Worm (Caenorhabditis elegans) whole organism, midembryonic: ENCODE results near the gene nlp-61.

Experiments used
- T22C8.4 ChIP-seq: fragments of 200-800 bp; sonication (Bioruptor generic); IDR thresholded peaks from 2 replicates; pipeline ENCODE4 v1.3.6; 2022; ENCODE audit warnings: missing genetic modification characterization, missing compliant biosample characterization
- cog-1 ChIP-seq: sonication (generic microtip); optimal IDR thresholded peaks from 2 replicates; lab custom pipeline; 2016; ENCODE audit warnings: missing genetic modification characterization, missing compliant biosample characterization
- flt-1 ChIP-seq: fragments of 200-800 bp; sonication (Bioruptor generic); IDR thresholded peaks from 2 replicates; pipeline ENCODE4 v1.3.6; 2022; ENCODE audit warnings: missing genetic modification characterization, missing compliant biosample characterization
- klf-2 ChIP-seq: fragments of 200-800 bp; sonication (Bioruptor generic); conservative IDR thresholded peaks from 2 replicates; pipeline ENCODE4 v1.3.6; 2022; ENCODE audit warnings: missing genetic modification reagents, missing genetic modification characterization, missing compliant biosample characterization
- med-1 ChIP-seq: sonication (generic microtip); optimal IDR thresholded peaks from 2 replicates; lab custom pipeline; 2017; ENCODE audit warnings: missing genetic modification characterization, mild to moderate bottlenecking, missing compliant biosample characterization, antibody characterized with exemption, missing genetic modification reagents; ENCODE audit not compliant: insufficient read depth
- ref-1 ChIP-seq: fragments of 200-800 bp; sonication (Bioruptor generic); conservative IDR thresholded peaks from 2 replicates; pipeline ENCODE4 v1.3.6; 2022; ENCODE audit warnings: missing genetic modification reagents, missing genetic modification characterization, missing compliant biosample characterization
- tab-1 ChIP-seq: fragments of 200-800 bp; sonication (Bioruptor generic); IDR thresholded peaks from 2 replicates; pipeline ENCODE4 v1.3.6; 2022; ENCODE audit warnings: missing genetic modification characterization, missing compliant biosample characterization
- ztf-23 ChIP-seq: fragments of 200-800 bp; sonication (Bioruptor generic); IDR thresholded peaks from 2 replicates; pipeline ENCODE4 v1.3.6; 2022; ENCODE audit warnings: missing genetic modification reagents, missing genetic modification characterization, missing compliant biosample characterization
- ztf-29 ChIP-seq: fragments of 200-800 bp; sonication (Bioruptor generic); IDR thresholded peaks from 2 replicates; pipeline ENCODE4 v1.3.6; 2022; ENCODE audit warnings: missing genetic modification reagents, missing genetic modification characterization, missing compliant biosample characterization

nlp-61 gene

ce11 chrX:7627351-7627750, at the start of gene nlp-61:
TSS of gene nlp-61 (plus strand) at chrX:7627651.
- TF ChIP-seq ztf-23 (GFP tag; lab: Robert Waterston, UW) (no peak), med-1 (GFP tag; lab: Kevin White, UChicago) (no peak), tab-1 (GFP tag; lab: Robert Waterston, UW) (no peak)

DNA sequence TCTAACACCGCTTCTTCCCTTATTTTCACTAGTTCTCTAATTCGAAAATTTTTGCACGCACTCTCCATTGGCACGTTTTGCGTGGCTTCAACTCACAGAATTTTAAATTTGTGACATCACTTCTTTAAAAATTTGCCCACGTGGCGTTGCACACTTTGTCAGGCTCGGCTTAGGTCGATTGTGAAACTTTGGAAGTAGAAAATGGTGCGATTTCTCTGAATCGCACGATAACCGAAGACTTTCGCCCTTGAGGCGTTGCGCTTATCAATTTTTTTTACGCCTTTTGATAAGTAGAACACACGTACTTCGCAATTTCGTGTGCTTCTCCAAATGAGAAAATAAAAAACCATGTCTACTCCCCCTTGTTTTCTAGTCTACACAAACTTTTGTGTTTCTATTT, 49.1 kb upstream of the nlp-61 start:
- TF ChIP-seq T22C8.4 (GFP tag; lab: Robert Waterston, UW) (no peak), flt-1 (no peak), ref-1 (GFP tag; lab: Robert Waterston, UW) (no peak), ztf-29 (GFP tag; lab: Robert Waterston, UW) (no peak), med-1 (GFP tag; lab: Kevin White, UChicago) (no peak)

DNA sequence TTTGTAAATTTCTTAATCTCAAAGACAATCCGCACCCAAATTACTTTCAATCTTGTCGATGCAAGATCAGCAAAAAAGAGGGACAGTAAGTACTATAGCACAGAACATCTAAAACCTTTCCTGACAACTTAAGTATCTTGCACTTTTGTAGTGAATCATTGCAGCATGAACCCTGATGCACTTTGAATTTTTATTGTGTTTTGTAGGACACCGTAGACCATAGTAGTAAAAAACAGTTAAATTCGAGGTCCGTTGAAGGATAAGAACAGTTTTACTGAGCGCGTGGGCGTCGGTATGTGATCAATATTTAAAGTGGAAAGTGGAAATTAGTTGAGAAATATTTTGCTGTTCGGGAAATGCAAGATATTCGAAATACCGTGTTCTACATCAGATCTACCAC, 45.2 kb upstream of the nlp-61 start:
- TF ChIP-seq ztf-23 (GFP tag; lab: Robert Waterston, UW), result no peak
- no peak for TF ChIP-seq ref-1 (GFP tag; lab: Robert Waterston, UW)
- no peak for TF ChIP-seq flt-1
- no peak for TF ChIP-seq klf-2 (GFP tag; lab: Robert Waterston, UW)
- no peak for TF ChIP-seq med-1 (GFP tag; lab: Kevin White, UChicago)
- no peak for TF ChIP-seq cog-1
- no peak for TF ChIP-seq ztf-29 (GFP tag; lab: Robert Waterston, UW)

DNA sequence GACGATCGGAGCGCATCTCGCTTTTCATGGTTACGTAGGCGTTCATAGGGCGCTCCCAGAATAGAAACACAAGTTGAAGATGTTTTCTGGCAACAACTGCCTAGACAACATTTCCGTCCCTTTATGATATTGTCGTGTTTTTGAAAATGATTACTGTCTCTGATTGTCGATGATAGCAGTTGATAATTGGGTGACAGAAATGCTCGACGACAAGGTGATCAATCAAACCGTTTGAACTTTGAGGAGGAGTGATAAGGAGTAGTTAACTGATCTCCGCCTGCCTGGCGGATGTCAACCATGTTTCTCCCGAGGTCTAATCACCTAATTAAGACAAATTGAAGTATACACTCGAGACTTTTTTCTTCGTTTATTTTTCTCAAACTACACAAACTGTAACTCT, 43.5 kb upstream of the nlp-61 start:
- TF ChIP-seq cog-1 (no peak), tab-1 (GFP tag; lab: Robert Waterston, UW) (no peak), T22C8.4 (GFP tag; lab: Robert Waterston, UW) (no peak), ztf-29 (GFP tag; lab: Robert Waterston, UW) (no peak), ztf-23 (GFP tag; lab: Robert Waterston, UW) (no peak), med-1 (GFP tag; lab: Kevin White, UChicago) (no peak), klf-2 (GFP tag; lab: Robert Waterston, UW) (no peak), flt-1 (no peak), ref-1 (GFP tag; lab: Robert Waterston, UW) (no peak)

DNA sequence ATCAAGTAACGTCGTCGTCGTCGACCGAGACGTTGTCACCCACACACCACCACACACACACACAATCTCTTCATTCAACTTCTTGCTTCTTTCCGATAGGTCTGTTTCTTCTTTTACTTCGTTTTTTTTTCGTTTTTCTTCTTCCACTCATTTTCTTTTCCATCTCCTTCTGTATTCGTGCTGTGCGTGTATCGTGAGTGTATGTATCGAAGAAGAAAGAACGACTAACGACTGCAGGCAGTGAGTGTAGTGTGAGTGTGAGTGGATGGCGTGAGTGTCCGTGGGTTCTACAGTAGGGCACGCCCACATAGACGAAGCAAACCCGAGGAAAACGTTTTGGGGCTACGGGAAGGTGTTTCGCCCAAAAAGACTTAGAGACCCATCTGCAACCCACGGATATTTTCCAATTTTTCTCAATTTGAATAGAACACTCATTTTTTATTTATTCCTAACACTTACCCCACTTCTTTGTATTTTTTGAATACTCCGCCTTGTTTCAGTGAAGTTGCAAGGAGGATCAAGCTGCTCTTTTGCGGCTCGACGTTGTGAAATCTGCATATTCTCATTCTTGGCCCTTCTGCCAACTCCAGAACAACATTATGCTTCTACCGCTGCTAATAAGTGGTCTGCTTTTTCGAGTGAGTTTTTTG, 41.7 kb upstream of the nlp-61 start, which contains the start of gene adt-2:
Gene adt-2 (plus strand): TSS at position 600 of the 650 bp plus-strand sequence.
- TF ChIP-seq med-1 (GFP tag; lab: Kevin White, UChicago) (no peak), flt-1 (no peak), ref-1 (GFP tag; lab: Robert Waterston, UW) (no peak), T22C8.4 (GFP tag; lab: Robert Waterston, UW) (no peak), ztf-29 (GFP tag; lab: Robert Waterston, UW) (no peak), cog-1 (no peak), tab-1 (GFP tag; lab: Robert Waterston, UW) (no peak), klf-2 (GFP tag; lab: Robert Waterston, UW) (no peak), ztf-23 (GFP tag; lab: Robert Waterston, UW) (no peak)

- TF ChIP-seq flt-1, result no peak
These were observed 40.9 kb upstream of the nlp-61 start for ce11 chrX:7586588-7586987.

- TF ChIP-seq cog-1 (no peak), ref-1 (GFP tag; lab: Robert Waterston, UW) (no peak), flt-1 (no peak), T22C8.4 (GFP tag; lab: Robert Waterston, UW) (no peak), ztf-23 (GFP tag; lab: Robert Waterston, UW) (no peak), med-1 (GFP tag; lab: Kevin White, UChicago) (no peak), tab-1 (GFP tag; lab: Robert Waterston, UW) (no peak), klf-2 (GFP tag; lab: Robert Waterston, UW) (no peak)
These were observed 39.7 kb upstream of the nlp-61 start for ce11 chrX:7587741-7588235.

DNA sequence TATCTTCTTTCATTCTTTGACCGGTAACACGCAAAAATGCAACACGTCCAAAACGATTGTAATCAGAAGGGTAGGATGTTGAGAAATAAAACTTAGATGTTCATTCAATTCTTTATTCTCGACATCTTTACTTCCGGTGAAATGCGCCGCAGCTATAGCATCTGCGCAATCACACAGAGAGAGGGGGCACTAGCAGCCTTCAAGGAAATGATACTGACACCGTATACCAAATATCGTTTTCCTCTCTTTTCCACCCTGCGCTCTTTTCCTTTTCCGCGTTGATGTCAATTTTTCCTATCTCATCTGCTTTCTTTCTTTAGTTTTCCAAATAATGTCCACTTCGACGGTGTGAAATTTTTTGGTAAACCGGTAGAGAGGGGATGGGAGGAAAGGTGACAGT, 36.7 kb upstream of the nlp-61 start:
- no peak for TF ChIP-seq tab-1 (GFP tag; lab: Robert Waterston, UW)
- no peak for TF ChIP-seq ztf-23 (GFP tag; lab: Robert Waterston, UW)
- no peak for TF ChIP-seq cog-1
- TF ChIP-seq klf-2 (GFP tag; lab: Robert Waterston, UW), result no peak
- TF ChIP-seq ztf-29 (GFP tag; lab: Robert Waterston, UW), result no peak
- TF ChIP-seq flt-1, result no peak
- TF ChIP-seq ref-1 (GFP tag; lab: Robert Waterston, UW), result no peak
- TF ChIP-seq med-1 (GFP tag; lab: Kevin White, UChicago), result no peak
- no peak for TF ChIP-seq T22C8.4 (GFP tag; lab: Robert Waterston, UW)

DNA sequence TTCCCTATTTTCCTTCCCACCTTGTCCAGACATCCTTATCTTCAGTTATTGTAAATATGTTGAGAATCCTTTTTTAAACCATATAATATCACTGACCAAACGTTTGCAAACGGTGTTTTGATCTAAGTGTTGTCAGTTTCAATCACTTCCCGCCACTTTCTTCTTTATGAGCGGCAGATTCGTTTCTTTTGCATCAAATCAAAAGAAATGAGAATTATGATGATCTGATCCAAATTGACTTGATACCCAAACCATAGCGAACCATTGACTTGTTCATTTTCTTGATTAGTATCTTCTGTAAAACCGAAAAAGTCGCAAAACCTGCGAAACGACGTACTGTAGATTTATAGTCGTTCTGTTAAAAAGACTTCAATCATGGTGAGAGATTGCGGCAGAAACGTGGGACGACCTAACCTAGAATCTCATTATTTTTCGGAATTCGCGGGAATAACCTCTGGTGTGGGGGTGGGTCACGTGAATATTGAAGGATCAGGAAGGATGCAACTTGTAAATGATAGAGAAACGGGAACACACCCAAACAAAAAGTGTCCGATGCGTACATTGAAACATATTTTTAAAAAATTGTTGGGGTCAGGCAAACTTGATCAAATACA, 33.4 kb upstream of the nlp-61 start:
- no peak for TF ChIP-seq med-1 (GFP tag; lab: Kevin White, UChicago)
- no peak for TF ChIP-seq klf-2 (GFP tag; lab: Robert Waterston, UW)

DNA sequence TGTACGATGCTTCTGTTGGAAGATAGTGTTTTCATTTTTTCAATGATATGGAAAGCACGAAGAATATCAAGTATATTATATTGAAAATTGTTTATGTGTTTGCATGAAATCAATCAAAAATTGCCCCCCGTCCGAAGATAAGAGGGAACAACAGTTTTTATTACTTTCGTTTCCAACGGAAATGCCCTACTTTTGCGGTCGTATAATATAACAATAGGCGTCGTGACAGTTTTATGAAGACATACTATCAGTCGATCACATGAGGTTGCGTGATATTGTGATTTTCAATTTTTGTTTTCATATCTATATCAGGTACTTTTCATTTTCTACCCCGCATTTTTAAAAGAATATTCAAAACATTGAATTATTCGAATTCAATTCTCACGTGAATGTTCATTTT, 31.4 kb upstream of the nlp-61 start:
- no peak for TF ChIP-seq ztf-23 (GFP tag; lab: Robert Waterston, UW)
- no peak for TF ChIP-seq ztf-29 (GFP tag; lab: Robert Waterston, UW)
- no peak for TF ChIP-seq ref-1 (GFP tag; lab: Robert Waterston, UW)
- no peak for TF ChIP-seq tab-1 (GFP tag; lab: Robert Waterston, UW)
- TF ChIP-seq T22C8.4 (GFP tag; lab: Robert Waterston, UW), result no peak
- TF ChIP-seq flt-1, result no peak
